Worm (Caenorhabditis elegans) whole organism, L1 larva: ENCODE measurements around the gene F35E8.2.

ENCODE experiments used
- aly-2 ChIP-seq: fragments of 150-350 bp; optimal IDR thresholded peaks from 2 replicates; lab custom pipeline; 2014; ENCODE audit warnings: missing biosample characterization, missing genetic modification characterization
- ces-1 ChIP-seq: fragments of 150-350 bp; optimal IDR thresholded peaks from 2 replicates; lab custom pipeline; 2014; ENCODE audit warnings: missing biosample characterization, missing genetic modification reagents, missing genetic modification characterization
- egl-13 ChIP-seq: sonication (generic microtip); optimal IDR thresholded peaks from 2 replicates; lab custom pipeline; 2016; ENCODE audit warnings: missing genotype, missing genetic modification reagents, missing genetic modification characterization, missing compliant biosample characterization
- elt-2 ChIP-seq: sonication (generic microtip); optimal IDR thresholded peaks from 2 replicates; lab custom pipeline; 2016; ENCODE audit warnings: missing genetic modification characterization, mild to moderate bottlenecking, inconsistent platforms, missing compliant biosample characterization, missing genetic modification reagents
- fkh-8 ChIP-seq: sonication (generic microtip); optimal IDR thresholded peaks from 2 replicates; lab custom pipeline; 2016; ENCODE audit warnings: mild to moderate bottlenecking, missing genetic modification characterization, missing compliant biosample characterization
- grh-1 ChIP-seq: fragments of 200-800 bp; sonication (Bioruptor generic); IDR thresholded peaks from 2 replicates; pipeline ENCODE4 v1.3.6; 2022; ENCODE audit warnings: missing genetic modification reagents, missing genetic modification characterization, missing compliant biosample characterization
- lin-15B ChIP-seq: fragments of 150-350 bp; sonication (generic microtip); optimal IDR thresholded peaks from 3 replicates; lab custom pipeline; 2014; ENCODE audit warnings: missing biosample characterization, missing genetic modification characterization
- lin-35 ChIP-seq, 2 experiments: fragments of 150-350 bp; optimal IDR thresholded peaks; 2 replicates each; lab custom pipeline; 2014; ENCODE audit warnings: missing biosample characterization in 2 of 2, missing genetic modification characterization in 2 of 2, missing genetic modification reagents in 2 of 2
- nhr-28 ChIP-seq: fragments of 150-350 bp; optimal IDR thresholded peaks from 2 replicates; lab custom pipeline; 2014; ENCODE audit warnings: missing biosample characterization, missing genetic modification characterization
- nhr-47 ChIP-seq: sonication (generic microtip); optimal IDR thresholded peaks from 2 replicates; lab custom pipeline; 2016; ENCODE audit warnings: mild to moderate bottlenecking, missing genetic modification characterization, moderate library complexity, missing compliant biosample characterization
- sox-4 ChIP-seq: sonication (generic microtip); optimal IDR thresholded peaks from 2 replicates; lab custom pipeline; 2016; ENCODE audit warnings: missing genetic modification characterization, missing compliant biosample characterization
- tbx-2 ChIP-seq: sonication (generic microtip); optimal IDR thresholded peaks from 2 replicates; lab custom pipeline; 2016; ENCODE audit warnings: missing genetic modification characterization, missing compliant biosample characterization
- unc-30 ChIP-seq: sonication (generic microtip); optimal IDR thresholded peaks from 2 replicates; lab custom pipeline; 2017; ENCODE audit warnings: missing biosample characterization, missing genetic modification characterization
- zip-4 ChIP-seq: fragments of 200-800 bp; sonication (Bioruptor generic); optimal IDR thresholded peaks from 2 replicates; lab custom pipeline; 2018; ENCODE audit warnings: mild to moderate bottlenecking, missing genetic modification characterization, moderate library complexity, missing compliant biosample characterization

DNA sequence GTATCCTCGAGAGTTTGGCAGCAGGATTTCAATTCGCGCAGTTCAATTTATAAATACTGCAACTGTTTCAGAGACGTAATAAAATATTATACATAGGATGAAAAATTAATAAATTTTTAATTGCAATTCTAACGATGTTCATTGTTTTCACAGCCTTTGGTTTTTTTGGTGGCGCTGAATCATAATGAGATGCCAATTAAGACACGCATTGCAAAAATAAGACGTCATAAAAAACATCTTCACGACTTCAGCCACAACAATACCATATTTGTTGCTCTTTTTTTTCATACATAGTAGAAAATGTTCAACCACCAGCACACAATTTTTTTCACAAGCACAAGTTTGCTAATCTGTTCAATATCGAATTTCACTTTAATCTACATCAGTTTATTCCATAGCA is 33.2 kb upstream of the F35E8.2 start, which contains the start of gene str-56:
- TF ChIP-seq nhr-47 (no peak), sox-4 (no peak), nhr-28 (tag; lab: Kevin White, UChicago) (no peak), grh-1 (GFP tag; lab: Robert Waterston, UW) (no peak), lin-15B (tag; lab: Kevin White, UChicago) (no peak), zip-4 (no peak), elt-2 (tag; lab: Kevin White, UChicago) (no peak), ces-1 (GFP tag; lab: Kevin White, UChicago) (no peak), egl-13 (tag; lab: Kevin White, UChicago) (no peak), fkh-8 (tag; lab: Kevin White, UChicago) (no peak), tbx-2 (tag; lab: Kevin White, UChicago) (no peak), aly-2 (tag; lab: Kevin White, UChicago) (no peak), unc-30 (no peak), lin-35 (GFP tag; optimal IDR thresholded peaks at IDR 0.05; lab: Kevin White, UChicago) (no peak)
